Fruit fly (Drosophila melanogaster): ENCODE results near the gene CG31219.

CG31219 gene

dm6 chr3R:19641498-19642065 lies 9.2 kb upstream of the CG31219 start:
- TF ChIP-seq noc (tag; optimal IDR thresholded peaks at IDR 0.05), result peak; percentile 90

DNA sequence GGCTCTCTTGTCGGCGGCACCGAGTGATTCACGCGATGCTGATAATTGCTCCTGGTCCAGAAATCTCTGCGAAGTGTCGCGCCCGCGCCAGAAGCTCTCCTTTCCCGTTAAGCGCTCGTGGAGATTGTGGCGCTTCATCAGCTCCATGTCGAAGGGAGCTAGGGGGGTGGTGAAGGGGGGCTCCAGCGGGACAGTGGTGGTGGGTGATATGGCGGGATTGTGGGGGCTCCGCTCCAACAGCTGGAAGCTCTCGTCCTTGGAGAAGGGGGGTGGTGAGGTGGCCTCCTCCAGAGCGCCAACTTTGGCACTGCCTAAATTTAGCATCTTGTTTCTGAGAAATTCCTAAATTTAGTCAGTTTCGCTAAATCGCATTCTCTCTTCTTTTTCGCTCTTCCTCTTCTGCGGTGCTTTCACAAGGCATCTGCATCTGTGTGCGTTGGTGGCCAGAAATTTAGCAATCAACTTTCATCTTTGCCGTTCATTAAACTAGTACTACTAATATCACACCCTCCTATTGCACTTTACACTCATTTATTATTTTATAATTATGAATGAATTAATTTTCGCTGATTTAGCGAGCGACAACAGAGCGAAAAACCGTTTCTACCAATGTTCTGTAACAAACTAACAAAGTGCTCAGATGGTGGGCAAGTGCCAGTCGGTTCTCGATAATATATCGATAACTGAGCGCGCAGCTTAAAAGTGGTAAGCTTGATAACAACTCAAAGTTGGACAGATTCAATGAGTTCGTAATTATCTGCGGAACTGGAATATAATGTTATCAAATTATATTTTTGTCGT lies 8.5 kb upstream of the CG31219 start, which contains the start of gene subdued:
subdued (minus strand) TSS at position 631 of the 801 bp plus-strand sequence.
- no peak for TF ChIP-seq noc (tag; optimal IDR thresholded peaks at IDR 0.05)

- TF ChIP-seq noc (tag; optimal IDR thresholded peaks at IDR 0.05), result no peak
Observed at dm6 chr3R:19642893-19643270, 7.9 kb upstream of the CG31219 start.

DNA sequence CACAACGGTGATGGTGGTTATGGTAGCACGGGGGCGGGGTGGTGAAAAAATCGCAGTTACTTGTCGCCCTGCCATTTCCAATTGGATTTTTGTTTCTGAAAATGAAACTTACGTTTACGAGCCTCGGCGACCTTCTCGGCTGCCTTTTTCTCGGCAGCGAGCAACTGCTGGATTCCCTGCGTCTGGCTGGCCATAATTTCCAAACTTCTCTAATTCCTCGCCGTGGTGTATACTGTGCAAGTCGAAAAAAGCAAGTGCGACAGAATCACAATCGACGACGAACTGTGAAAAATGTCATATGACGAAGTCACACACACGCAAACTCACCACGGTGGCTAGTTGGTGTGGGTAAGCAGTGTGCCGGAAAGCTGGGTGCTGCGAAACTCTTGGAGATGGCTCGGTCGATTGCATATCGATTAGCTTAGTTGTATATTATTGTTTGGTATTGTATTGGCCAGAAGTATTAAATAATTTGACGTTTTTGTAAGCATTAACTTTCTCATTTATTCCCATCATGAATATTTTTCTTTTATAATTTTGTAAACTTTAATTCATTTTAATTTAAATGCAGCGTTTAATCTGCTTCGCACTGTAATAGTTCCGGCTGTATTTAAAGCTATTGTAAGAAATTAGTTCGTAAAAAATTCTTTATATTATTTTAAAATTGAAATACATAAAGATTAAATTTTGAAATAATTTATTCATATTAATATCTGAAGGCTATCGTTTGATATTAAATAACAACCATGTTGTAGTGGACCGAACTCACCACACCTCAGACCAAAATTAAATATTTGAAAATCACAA lies 6.5 kb upstream of the CG31219 start, which contains the start of gene Vha13:
Vha13 (minus strand) TSS at position 293 of the 807 bp plus-strand sequence.
- peak; percentile 70 for TF ChIP-seq noc (tag; optimal IDR thresholded peaks at IDR 0.05)

DNA sequence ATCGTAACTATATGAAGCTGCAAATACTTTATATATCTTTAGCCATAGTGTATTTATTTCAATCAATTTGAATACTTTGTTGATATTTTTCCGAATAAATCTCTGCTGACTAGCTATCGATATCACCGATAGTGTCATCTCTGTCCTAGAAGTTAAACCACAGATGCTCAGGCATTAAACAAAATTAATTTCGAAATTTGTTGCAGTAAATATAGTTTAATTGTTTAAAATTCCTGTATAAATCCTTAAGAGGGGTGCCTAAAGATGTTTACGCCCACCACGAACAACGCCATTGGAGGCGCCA lies 6.0 kb upstream of the CG31219 start, which contains the start of gene Nup58:
Nup58 (plus strand) TSS at position 126 of the 304 bp plus-strand sequence.
- TF ChIP-seq noc (tag; optimal IDR thresholded peaks at IDR 0.05), result no peak

- no peak for TF ChIP-seq noc (tag; optimal IDR thresholded peaks at IDR 0.05)
Observed at dm6 chr3R:19648289-19648916, 2.4 kb upstream of the CG31219 start, which contains the start of the genes CG6195 and CG31220. CG6195 (minus strand) TSS chr3R:19648410. CG31220 (plus strand) TSS chr3R:19648487.

dm6 chr3R:19656455-19656854 lies 5.6 kb downstream of the CG31219 start:
- TF ChIP-seq noc (tag; optimal IDR thresholded peaks at IDR 0.05), result no peak

DNA sequence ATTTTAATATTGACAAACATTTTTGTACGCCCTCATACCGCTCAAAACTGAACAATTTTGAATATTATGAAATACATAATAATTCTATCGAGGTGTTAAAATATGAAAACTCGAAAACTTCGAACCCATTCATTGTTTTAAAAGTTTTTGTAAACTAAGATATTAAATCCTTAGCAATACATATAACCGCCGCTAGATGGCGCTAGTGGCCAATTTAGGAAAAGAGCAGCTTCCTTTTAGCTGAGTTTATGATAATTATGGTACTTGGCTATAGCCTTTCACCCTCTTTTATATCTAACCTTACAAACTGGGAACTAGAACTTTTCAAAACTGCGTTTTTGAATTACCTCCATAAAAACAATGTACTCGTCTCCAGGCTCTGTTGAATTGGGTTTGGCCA lies 6.4 kb downstream of the CG31219 start:
- TF ChIP-seq noc (tag; optimal IDR thresholded peaks at IDR 0.05), result no peak

DNA sequence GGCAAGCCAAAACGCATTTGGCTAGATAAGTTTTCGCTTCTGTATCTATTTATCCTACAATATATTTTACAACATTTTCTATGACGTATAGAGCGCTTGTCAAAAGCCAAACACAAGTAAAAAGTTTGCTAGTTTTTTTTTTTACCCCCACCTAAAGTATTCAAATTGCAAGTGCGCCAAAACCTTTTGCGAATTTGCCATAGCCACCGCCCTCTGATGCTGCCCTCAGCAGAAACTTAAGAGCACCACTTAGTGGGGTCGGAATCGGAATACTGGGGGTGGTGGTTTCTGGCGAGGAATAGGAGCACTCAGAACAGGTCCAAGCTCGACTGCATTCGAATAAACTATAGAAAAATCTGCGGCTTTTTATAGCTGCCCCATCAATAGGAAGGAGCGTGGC lies 6.9 kb downstream of the CG31219 start, which contains the start of gene CG6184:
CG6184 (minus strand) TSS at position 101 of the 400 bp plus-strand sequence.
- no peak for TF ChIP-seq noc (tag; optimal IDR thresholded peaks at IDR 0.05)

dm6 chr3R:19659448-19659847 lies 8.6 kb downstream of the CG31219 start, which contains the start of gene ort:
ort (plus strand) TSS chr3R:19659748.
- TF ChIP-seq noc (tag; optimal IDR thresholded peaks at IDR 0.05), result no peak

DNA sequence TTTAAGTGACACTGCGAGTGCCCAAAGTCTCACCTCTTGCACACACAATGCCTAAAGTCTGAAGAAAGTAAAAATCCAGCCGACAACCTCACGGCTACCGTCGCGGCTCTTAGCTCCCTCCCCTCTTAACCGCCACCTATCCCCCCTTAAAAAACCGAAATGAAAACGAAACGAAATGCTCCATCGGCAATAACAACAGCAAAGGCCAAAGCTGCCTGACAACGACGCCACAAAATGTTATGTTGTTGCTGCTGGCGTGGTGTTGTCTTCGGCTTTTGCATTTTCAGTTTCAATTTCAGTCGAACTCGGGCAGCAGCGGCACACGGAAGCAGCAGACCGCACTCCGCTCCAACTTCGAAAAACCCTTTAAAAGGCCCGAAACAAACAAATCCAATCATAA lies 13.9 kb downstream of the CG31219 start, which contains the start of gene CG7432:
CG7432 (plus strand) TSS at position 295 of the 400 bp plus-strand sequence.
- no peak for TF ChIP-seq noc (tag; optimal IDR thresholded peaks at IDR 0.05)

DNA sequence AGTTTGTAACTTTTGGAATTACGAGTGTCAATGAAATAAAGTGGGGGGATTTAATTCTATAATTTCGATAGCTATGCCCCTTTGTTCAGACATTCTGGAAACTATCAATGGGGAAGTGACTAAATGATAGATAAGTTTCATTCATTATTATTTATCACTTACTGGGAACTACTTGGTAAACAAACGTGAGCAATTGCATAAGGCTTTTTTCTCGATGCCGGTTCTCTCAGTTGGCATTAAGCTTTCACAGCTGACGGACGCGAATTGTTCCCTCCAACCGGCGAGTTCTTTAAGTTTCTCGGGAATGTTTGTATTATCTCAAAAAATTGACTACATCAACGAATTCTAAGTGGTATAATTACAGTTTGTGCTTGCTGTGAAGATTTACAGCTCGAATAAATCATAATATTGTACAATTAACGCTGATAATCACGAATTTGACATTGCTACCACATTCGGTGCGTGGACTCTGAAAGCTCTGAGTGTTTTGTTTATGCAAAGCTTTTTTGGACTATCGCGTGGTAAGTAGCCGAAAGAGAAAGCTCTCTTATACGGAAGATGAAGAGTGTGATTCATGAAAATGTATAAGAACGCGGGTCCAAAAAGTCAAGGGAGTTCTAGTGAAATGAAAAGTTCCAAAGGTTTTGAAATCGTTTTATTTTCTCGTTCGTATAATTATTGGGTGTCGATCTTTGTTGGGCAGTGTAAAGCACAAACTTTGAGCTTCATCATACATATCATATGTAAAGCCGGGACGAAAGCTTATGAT lies 20.6 kb downstream of the CG31219 start, which contains the start of gene Naam:
Naam (plus strand) TSS at position 228 of the 769 bp plus-strand sequence.
- TF ChIP-seq noc (tag; optimal IDR thresholded peaks at IDR 0.05), result peak; percentile 81

DNA sequence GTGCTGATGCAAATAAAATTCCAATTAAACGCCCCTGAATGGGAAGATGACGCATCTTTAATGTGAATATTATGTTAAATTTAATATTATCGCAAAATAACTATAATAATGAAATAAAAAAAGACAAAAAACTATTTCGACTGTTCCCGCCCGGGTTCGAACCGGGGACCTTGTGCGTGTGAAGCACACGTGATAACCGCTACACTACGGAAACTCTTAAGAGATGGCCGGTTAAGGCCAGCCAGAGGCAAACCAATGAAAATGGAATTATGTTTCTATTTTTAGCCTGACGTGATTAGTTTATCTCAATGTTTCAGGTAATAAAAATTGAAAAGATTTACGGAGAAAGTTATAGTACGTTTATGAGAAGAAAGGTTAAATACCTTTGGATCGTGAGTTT lies 21.3 kb downstream of the CG31219 start:
- TF ChIP-seq noc (tag; optimal IDR thresholded peaks at IDR 0.05), result no peak

dm6 chr3R:19672905-19673304 lies 22.1 kb downstream of the CG31219 start:
- no peak for TF ChIP-seq noc (tag; optimal IDR thresholded peaks at IDR 0.05)

DNA sequence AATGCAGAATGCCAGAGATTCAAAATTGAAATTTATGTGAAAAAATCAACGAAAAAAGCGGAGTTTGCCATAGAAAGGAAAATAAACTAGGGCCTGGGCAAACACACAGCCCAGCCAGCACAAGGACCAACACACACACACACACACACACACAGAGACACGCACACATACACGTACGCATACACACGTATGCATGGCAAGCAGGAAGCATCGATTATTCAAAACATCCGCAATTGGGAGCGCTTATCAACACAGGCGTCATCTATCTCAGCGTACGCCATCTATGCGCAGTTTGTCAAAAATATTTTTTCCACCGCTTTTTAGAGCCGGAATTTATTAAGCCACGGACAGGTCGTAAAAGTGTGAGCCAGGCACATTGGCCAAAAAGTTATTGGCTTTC lies 29.0 kb downstream of the CG31219 start:
- no peak for TF ChIP-seq noc (tag; optimal IDR thresholded peaks at IDR 0.05)

Measured in whole organism, larva.